Worm (Caenorhabditis elegans) whole organism, midembryonic: Measurements from ENCODE around the gene Y50D4C.12.

Source experiments
- cog-1 ChIP-seq: sonication (generic microtip); optimal IDR thresholded peaks from 2 replicates; lab custom pipeline; 2016; ENCODE audit warnings: missing genetic modification characterization, missing compliant biosample characterization
- flt-1 ChIP-seq: fragments of 200-800 bp; sonication (Bioruptor generic); IDR thresholded peaks from 2 replicates; pipeline ENCODE4 v1.3.6; 2022; ENCODE audit warnings: missing genetic modification characterization, missing compliant biosample characterization
- med-1 ChIP-seq: sonication (generic microtip); optimal IDR thresholded peaks from 2 replicates; lab custom pipeline; 2017; ENCODE audit warnings: missing genetic modification characterization, mild to moderate bottlenecking, missing compliant biosample characterization, antibody characterized with exemption, missing genetic modification reagents; ENCODE audit not compliant: insufficient read depth
- ztf-23 ChIP-seq: fragments of 200-800 bp; sonication (Bioruptor generic); IDR thresholded peaks from 2 replicates; pipeline ENCODE4 v1.3.6; 2022; ENCODE audit warnings: missing genetic modification reagents, missing genetic modification characterization, missing compliant biosample characterization
- ztf-29 ChIP-seq: fragments of 200-800 bp; sonication (Bioruptor generic); IDR thresholded peaks from 2 replicates; pipeline ENCODE4 v1.3.6; 2022; ENCODE audit warnings: missing genetic modification reagents, missing genetic modification characterization, missing compliant biosample characterization

DNA sequence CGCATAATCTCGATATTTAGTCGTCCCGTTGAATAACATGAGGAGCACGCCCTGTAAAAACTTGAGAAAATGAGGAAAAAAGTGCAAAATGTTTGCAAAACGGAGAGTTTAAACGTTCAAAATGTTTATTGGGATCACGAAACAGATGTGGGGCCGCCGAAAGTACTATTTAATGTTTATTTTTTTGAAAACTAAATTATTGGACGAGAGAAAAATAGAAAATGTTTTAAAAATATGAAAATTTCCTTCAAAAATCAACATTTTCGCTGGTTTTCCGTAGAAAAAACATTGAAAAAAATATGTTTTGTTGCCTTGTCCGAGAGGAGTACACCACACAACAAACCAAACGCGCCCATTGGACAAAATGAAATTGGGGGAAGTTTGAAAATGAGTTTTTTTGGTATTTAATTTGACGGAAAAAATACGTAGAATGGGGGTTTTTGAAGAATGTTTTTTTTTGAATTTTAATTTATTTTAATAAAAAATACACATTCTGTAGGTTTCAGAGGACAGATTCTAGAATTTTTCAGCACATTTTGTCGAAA is 17.6 kb upstream of the Y50D4C.12 start, which contains the start of gene sqv-6:
- no peak for TF ChIP-seq ztf-23
- no peak for TF ChIP-seq cog-1 (tag; lab: Kevin White, UChicago)
- TF ChIP-seq med-1 (GFP tag; lab: Kevin White, UChicago): no peak
- no peak for TF ChIP-seq ztf-29 (GFP tag; lab: Robert Waterston, UW)
- TF ChIP-seq flt-1 (GFP tag; lab: Robert Waterston, UW): no peak
